Fruit fly (Drosophila melanogaster): ENCODE measurements around the gene Snmp1.
A peak's percentile ranks its signal among the peaks of the same experiment; 100 is the strongest.

Gene Snmp1

DNA sequence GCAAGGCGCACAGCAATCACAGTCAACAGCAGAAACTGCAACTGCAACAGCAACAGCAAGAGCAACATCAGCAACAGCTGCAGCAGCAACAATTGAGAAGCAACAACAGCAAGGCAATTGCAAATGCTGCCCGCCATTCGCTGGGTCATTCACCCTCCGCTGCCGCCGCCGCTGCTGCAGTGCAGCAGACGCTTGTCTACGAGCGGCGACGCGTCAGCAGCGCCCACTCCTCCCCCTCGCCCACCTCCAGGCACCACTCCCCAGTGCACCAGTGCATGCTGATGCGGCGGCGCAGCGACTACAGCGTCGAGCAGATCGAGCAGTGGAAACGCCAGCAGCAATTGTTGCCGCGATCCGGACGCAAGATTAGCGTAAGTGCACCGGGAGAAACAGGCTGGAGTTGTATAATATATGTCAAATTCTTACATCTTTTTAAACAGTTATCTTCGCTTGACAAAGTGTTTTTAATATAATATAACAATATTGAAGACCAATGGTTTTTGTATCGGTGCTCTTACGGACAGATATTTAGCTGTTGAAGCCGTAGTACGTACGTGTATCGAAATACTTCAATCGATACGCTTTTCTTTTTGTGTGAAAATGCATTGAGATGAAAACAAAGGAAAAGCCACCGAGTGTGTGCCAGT, 37.8 kb upstream of the Snmp1 start (continued):
- TF ChIP-seq unpg (GFP tag; optimal IDR thresholded peaks at IDR 0.05) (peak; percentile 14), NC2α (GFP tag; optimal IDR thresholded peaks at IDR 0.05) (no peak), CG4282 (GFP tag; optimal IDR thresholded peaks at IDR 0.05) (no peak), nau (GFP tag; optimal IDR thresholded peaks at IDR 0.05) (peak; percentile 58), Hmr (GFP tag; optimal IDR thresholded peaks at IDR 0.05) (no peak), kah (GFP tag; optimal IDR thresholded peaks at IDR 0.05) (no peak), E2f1 (GFP tag; IDR thresholded peaks at IDR 0.05) (peak; percentile 43; the same call in 1 of the 2 replicates), Fer2 (tag; optimal IDR thresholded peaks at IDR 0.05) (no peak), CG4360 (GFP tag; IDR thresholded peaks at IDR 0.05) (no peak), scrt (GFP tag; optimal IDR thresholded peaks at IDR 0.05) (no peak), CG16813 (GFP tag; IDR thresholded peaks at IDR 0.05; ENCODE audit: partially characterized antibody) (no peak), CG11247 (GFP tag; IDR thresholded peaks at IDR 0.05) (no peak), gsb-n (tag; optimal IDR thresholded peaks at IDR 0.05) (peak; percentile 15), Xbp1 (GFP tag; optimal IDR thresholded peaks at IDR 0.05) (peak; percentile 36), org-1 (GFP tag; optimal IDR thresholded peaks at IDR 0.05) (no peak), emc (GFP tag; optimal IDR thresholded peaks at IDR 0.05) (no peak), CG18764 (GFP tag; optimal IDR thresholded peaks at IDR 0.05) (no peak), CG13894 (tag; optimal IDR thresholded peaks at IDR 0.05) (no peak), CrebB (tag; optimal IDR thresholded peaks at IDR 0.05) (no peak), CG11504 (tag; optimal IDR thresholded peaks at IDR 0.05) (peak; percentile 68), ci (GFP tag; IDR thresholded peaks at IDR 0.05) (peak; percentile 64), en (GFP tag; optimal IDR thresholded peaks at IDR 0.05) (no peak), CG7271 (tag; optimal IDR thresholded peaks at IDR 0.05) (no peak), chinmo (GFP tag; IDR thresholded peaks at IDR 0.05; ENCODE audit: partially characterized antibody) (no peak), zf30C (GFP tag; optimal IDR thresholded peaks at IDR 0.05) (peak; percentile 37), Dref (GFP tag; IDR thresholded peaks at IDR 0.05) (no peak), CG10321 (GFP tag; IDR thresholded peaks at IDR 0.05) (no peak), p53 (GFP tag; optimal IDR thresholded peaks at IDR 0.05) (no peak), pita (GFP tag; optimal IDR thresholded peaks at IDR 0.05) (no peak), CG6854 (GFP tag; optimal IDR thresholded peaks at IDR 0.05) (no peak), aop (GFP tag; IDR thresholded peaks at IDR 0.05) (no peak), Doc3 (GFP tag; IDR thresholded peaks at IDR 0.05; ENCODE audit: partially characterized antibody) (no peak), sr (GFP tag; IDR thresholded peaks at IDR 0.05) (no peak), CG2678 (tag; optimal IDR thresholded peaks at IDR 0.05) (peak; percentile 46), cato (GFP tag; optimal IDR thresholded peaks at IDR 0.05; ENCODE audit: borderline replicate concordance) (no peak), CG8359 (GFP tag; optimal IDR thresholded peaks at IDR 0.05; ENCODE audit: borderline replicate concordance) (no peak), CG16815 (GFP tag; optimal IDR thresholded peaks at IDR 0.05) (no peak), Atf6 (GFP tag; IDR thresholded peaks at IDR 0.05) (no peak), sqz (GFP tag; optimal IDR thresholded peaks at IDR 0.05) (no peak), CG6689 (GFP tag; IDR thresholded peaks at IDR 0.05) (no peak), CG32767 (GFP tag; IDR thresholded peaks at IDR 0.05) (peak; percentile 25; the same call in 1 of the 2 replicates), CG7745 (tag; optimal IDR thresholded peaks at IDR 0.05) (no peak), bigmax (GFP tag; optimal IDR thresholded peaks at IDR 0.05) (no peak), onecut (GFP tag; IDR thresholded peaks at IDR 0.05) (peak; percentile 28; the same call in 1 of the 2 replicates), CG1602 (GFP tag; optimal IDR thresholded peaks at IDR 0.05) (no peak), CG8388 (GFP tag; optimal IDR thresholded peaks at IDR 0.05) (peak; percentile 52), BtbVII (GFP tag; optimal IDR thresholded peaks at IDR 0.05) (no peak), Atf3 (GFP tag; optimal IDR thresholded peaks at IDR 0.05) (no peak), NFAT (GFP tag; IDR thresholded peaks at IDR 0.05) (no peak), B-H1 (GFP tag; IDR thresholded peaks at IDR 0.05) (peak; percentile 18; the same call in 1 of the 3 replicates)
